Worm (Caenorhabditis elegans) whole organism, late embryonic: ENCODE measurements around the gene nhr-137.

Experiments used
- K02D7.2 ChIP-seq: sonication (generic microtip); optimal IDR thresholded peaks from 2 replicates; lab custom pipeline; 2017; ENCODE audit warnings: mild to moderate bottlenecking, missing genetic modification characterization, missing compliant biosample characterization
- Y22D7AL.16 ChIP-seq: sonication (generic microtip); optimal IDR thresholded peaks from 2 replicates; lab custom pipeline; 2016; ENCODE audit warnings: missing genetic modification characterization, missing compliant biosample characterization
- ama-1 ChIP-seq: fragments of 150-350 bp; optimal IDR thresholded peaks from 2 replicates; lab custom pipeline; 2014
- ceh-18 ChIP-seq: sonication (generic microtip); optimal IDR thresholded peaks from 2 replicates; lab custom pipeline; 2016; ENCODE audit warnings: missing genetic modification characterization, missing compliant biosample characterization
- ceh-31 ChIP-seq: sonication (generic microtip); optimal IDR thresholded peaks from 2 replicates; lab custom pipeline; 2016; ENCODE audit warnings: missing genetic modification characterization, missing compliant biosample characterization
- ceh-45 ChIP-seq: fragments of 200-800 bp; sonication (Bioruptor generic); IDR thresholded peaks from 2 replicates; pipeline ENCODE4 v1.3.6; 2022; ENCODE audit warnings: missing genetic modification reagents, missing genetic modification characterization, missing compliant biosample characterization
- che-1 ChIP-seq: sonication (generic microtip); optimal IDR thresholded peaks from 2 replicates; lab custom pipeline; 2016; ENCODE audit warnings: mild to moderate bottlenecking, missing genetic modification characterization, missing compliant biosample characterization
- dve-1 ChIP-seq: sonication (generic microtip); optimal IDR thresholded peaks from 2 replicates; lab custom pipeline; 2017; ENCODE audit warnings: antibody characterized with exemption, mild to moderate bottlenecking, missing genetic modification characterization, missing compliant biosample characterization
- ets-4 ChIP-seq: sonication (generic microtip); optimal IDR thresholded peaks from 2 replicates; lab custom pipeline; 2016; ENCODE audit warnings: missing genetic modification characterization, missing compliant biosample characterization
- hlh-30 ChIP-seq: sonication (generic microtip); optimal IDR thresholded peaks from 2 replicates; lab custom pipeline; 2017; ENCODE audit warnings: antibody characterized with exemption, missing genetic modification characterization, missing compliant biosample characterization; ENCODE audit not compliant: insufficient read depth
- mec-3 ChIP-seq: sonication (generic microtip); optimal IDR thresholded peaks from 2 replicates; lab custom pipeline; 2016; ENCODE audit warnings: borderline replicate concordance, missing genetic modification characterization, missing compliant biosample characterization
- nfya-1 ChIP-seq: sonication (generic microtip); optimal IDR thresholded peaks from 2 replicates; lab custom pipeline; 2017; ENCODE audit warnings: missing genetic modification characterization, mild to moderate bottlenecking, missing compliant biosample characterization, antibody characterized with exemption, moderate library complexity
- pag-3 ChIP-seq: sonication (generic microtip); optimal IDR thresholded peaks from 2 replicates; lab custom pipeline; 2016; ENCODE audit warnings: missing compliant biosample characterization, missing genetic modification characterization, borderline replicate concordance
- pha-4 ChIP-seq: fragments of 150-350 bp; optimal IDR thresholded peaks from 2 replicates; lab custom pipeline; 2018; ENCODE audit warnings: missing biosample characterization, missing genetic modification reagents, missing genetic modification characterization

- TF ChIP-seq dve-1 (tag; lab: Kevin White, UChicago) (no peak), ama-1 (no peak), ceh-45 (GFP tag; lab: Robert Waterston, UW) (no peak), pag-3 (no peak), ets-4 (tag; lab: Kevin White, UChicago) (no peak), pha-4 (tag; lab: Kevin White, UChicago) (no peak), mec-3 (tag; lab: Kevin White, UChicago) (no peak), hlh-30 (tag; lab: Kevin White, UChicago) (no peak), ceh-18 (tag; lab: Kevin White, UChicago) (no peak), nfya-1 (tag; lab: Kevin White, UChicago) (no peak), K02D7.2 (tag; lab: Kevin White, UChicago) (no peak), Y22D7AL.16 (tag; lab: Kevin White, UChicago) (no peak), ceh-31 (no peak), che-1 (tag; lab: Kevin White, UChicago) (no peak)
Observed at ce11 chrX:6672519-6672918, 3.7 kb upstream of the nhr-137 start, which contains the start of gene col-172.
